Worm (Caenorhabditis elegans) whole organism, midembryonic: ENCODE measurements around the gene srh-186.

Experiments used
- cog-1 ChIP-seq: sonication (generic microtip); optimal IDR thresholded peaks from 2 replicates; lab custom pipeline; 2016; ENCODE audit warnings: missing genetic modification characterization, missing compliant biosample characterization
- med-1 ChIP-seq: sonication (generic microtip); optimal IDR thresholded peaks from 2 replicates; lab custom pipeline; 2017; ENCODE audit warnings: missing genetic modification characterization, mild to moderate bottlenecking, missing compliant biosample characterization, antibody characterized with exemption, missing genetic modification reagents; ENCODE audit not compliant: insufficient read depth
- ref-1 ChIP-seq: fragments of 200-800 bp; sonication (Bioruptor generic); conservative IDR thresholded peaks from 2 replicates; pipeline ENCODE4 v1.3.6; 2022; ENCODE audit warnings: missing genetic modification reagents, missing genetic modification characterization, missing compliant biosample characterization
- tab-1 ChIP-seq: fragments of 200-800 bp; sonication (Bioruptor generic); IDR thresholded peaks from 2 replicates; pipeline ENCODE4 v1.3.6; 2022; ENCODE audit warnings: missing genetic modification characterization, missing compliant biosample characterization
- ztf-23 ChIP-seq: fragments of 200-800 bp; sonication (Bioruptor generic); IDR thresholded peaks from 2 replicates; pipeline ENCODE4 v1.3.6; 2022; ENCODE audit warnings: missing genetic modification reagents, missing genetic modification characterization, missing compliant biosample characterization
- ztf-29 ChIP-seq: fragments of 200-800 bp; sonication (Bioruptor generic); IDR thresholded peaks from 2 replicates; pipeline ENCODE4 v1.3.6; 2022; ENCODE audit warnings: missing genetic modification reagents, missing genetic modification characterization, missing compliant biosample characterization

DNA sequence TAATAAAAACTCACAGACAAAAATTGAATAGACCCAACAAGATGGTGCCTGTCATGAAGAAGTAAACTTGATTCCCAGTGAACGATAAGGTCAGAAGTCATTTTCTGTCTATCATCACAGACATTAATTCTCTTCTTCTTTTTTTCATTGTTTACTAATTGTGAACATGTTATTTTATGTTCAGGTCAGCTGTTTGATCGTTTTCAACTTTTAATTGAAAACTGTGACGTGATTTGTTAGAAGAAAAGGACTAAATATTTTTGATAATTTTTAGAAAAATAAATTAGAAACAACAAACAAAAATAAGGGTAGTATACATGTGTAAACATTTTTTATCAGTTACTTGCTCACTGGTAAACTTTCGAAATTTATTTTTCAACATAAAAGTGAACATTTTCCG is 14.1 kb downstream of the srh-186 start, which contains the start of gene F36G9.7:
- TF ChIP-seq ref-1 (GFP tag; lab: Robert Waterston, UW), result no peak
- no peak for TF ChIP-seq ztf-23 (GFP tag; lab: Robert Waterston, UW)
- TF ChIP-seq cog-1, result no peak
- TF ChIP-seq ztf-29 (GFP tag; lab: Robert Waterston, UW), result no peak
- no peak for TF ChIP-seq med-1 (GFP tag; lab: Kevin White, UChicago)
- no peak for TF ChIP-seq tab-1 (GFP tag; lab: Robert Waterston, UW)
